Fruit fly (Drosophila melanogaster) S2 (cell line): Measurements from ENCODE around the gene CG13054.

Experiments
- CG8478 ChIP-seq: fragments of >200 bp; optimal IDR thresholded peaks from 2 replicates; lab custom pipeline; 2018
- CTCF ChIP-seq, 2 experiments: fragments of >200 bp; optimal IDR thresholded peaks; 2 replicates each; lab custom pipeline; 2018

CG13054 gene

dm6 chr3L:16257118-16257627 is at the start of gene CG13054:
Gene CG13054 (minus strand): TSS chr3L:16257191.
- no peak for TF ChIP-seq CG8478 (lab: Kevin White, UChicago)
- no peak for TF ChIP-seq CTCF (optimal IDR thresholded peaks at IDR 0.05; lab: Kevin White, UChicago)

- TF ChIP-seq CTCF (optimal IDR thresholded peaks at IDR 0.05; lab: Kevin White, UChicago) (no peak), CG8478 (lab: Kevin White, UChicago) (no peak)
Observed at dm6 chr3L:16305820-16306650, 49.0 kb upstream of the CG13054 start, which contains the start of the genes CG13043 and CG13063. Gene CG13043 (minus strand): TSS chr3L:16305870. Gene CG13063 (plus strand): TSS chr3L:16306600.

DNA sequence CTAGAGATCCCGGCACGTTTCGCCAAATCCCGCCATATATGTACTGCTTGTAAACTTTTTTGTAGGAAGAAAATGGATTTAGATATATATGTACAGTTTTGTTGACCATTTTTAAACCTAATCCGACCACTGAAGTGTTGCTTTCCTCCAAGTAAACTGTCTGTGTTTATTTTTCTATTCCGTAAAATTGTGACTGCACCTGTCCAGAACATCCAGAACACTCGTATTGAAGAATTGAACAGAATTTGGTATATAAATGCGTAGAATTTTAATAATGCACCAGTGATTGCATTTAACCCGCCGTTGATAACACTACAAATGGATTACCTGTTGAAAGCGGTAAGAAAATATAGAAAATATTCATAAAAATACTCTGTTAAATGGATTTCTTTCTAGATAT is 47.0 kb upstream of the CG13054 start, which contains the start of gene CG43249:
TSS of gene CG43249 (plus strand) at position 301 of the 400 bp plus-strand sequence.
- TF ChIP-seq CTCF (optimal IDR thresholded peaks at IDR 0.05; lab: Kevin White, UChicago) (no peak), CG8478 (lab: Kevin White, UChicago) (no peak)

DNA sequence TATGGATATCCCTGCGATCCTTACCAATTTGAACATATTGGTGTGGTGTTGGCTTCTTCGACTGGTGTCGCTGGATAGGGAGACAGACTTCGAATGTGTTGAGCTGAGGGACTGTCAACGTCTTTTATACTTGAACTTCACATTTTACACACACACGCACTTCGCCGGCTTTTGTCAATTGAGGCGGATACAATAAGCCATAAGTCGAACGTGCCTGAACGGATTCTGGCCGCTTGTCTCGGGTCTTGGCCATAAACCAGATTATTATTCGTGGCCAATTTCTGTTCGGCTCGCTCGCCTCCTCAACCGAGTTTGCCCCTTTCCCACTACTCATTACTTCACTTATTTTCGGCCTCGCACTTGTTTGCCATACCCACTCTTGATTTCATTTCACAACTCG is 46.1 kb upstream of the CG13054 start, which contains the start of gene CG13044:
TSS of gene CG13044 (minus strand) at position 101 of the 400 bp plus-strand sequence.
- TF ChIP-seq CG8478 (lab: Kevin White, UChicago), result no peak
- no peak for TF ChIP-seq CTCF (optimal IDR thresholded peaks at IDR 0.05; lab: Kevin White, UChicago)

dm6 chr3L:16301153-16301552 is 44.2 kb upstream of the CG13054 start, which contains the start of gene CG4982:
Gene CG4982 (plus strand): TSS chr3L:16301453.
- TF ChIP-seq CTCF (optimal IDR thresholded peaks at IDR 0.05; lab: Kevin White, UChicago) (no peak), CG8478 (lab: Kevin White, UChicago) (no peak)

DNA sequence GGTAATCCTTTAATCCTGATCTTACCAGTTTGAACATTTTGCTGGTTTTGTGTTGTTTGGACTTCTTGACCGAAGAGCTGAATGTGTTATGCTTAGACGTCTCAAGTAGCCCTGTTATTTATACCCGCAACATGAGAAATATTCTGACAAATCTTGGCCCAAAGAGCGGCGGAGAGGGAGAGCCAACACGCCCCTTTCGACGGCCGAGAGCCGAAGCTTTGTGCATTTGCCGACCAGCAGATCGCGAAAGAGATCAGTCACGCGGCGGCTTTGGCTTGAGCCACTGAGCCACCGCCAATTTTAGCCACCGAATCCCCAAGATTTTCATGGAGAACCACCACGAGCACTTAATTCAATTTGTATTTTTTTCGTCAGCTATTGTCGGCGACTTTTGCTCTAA is 38.5 kb upstream of the CG13054 start, which contains the start of gene CG4962:
TSS of gene CG4962 (minus strand) at position 101 of the 400 bp plus-strand sequence.
- TF ChIP-seq CTCF (optimal IDR thresholded peaks at IDR 0.05; lab: Kevin White, UChicago) (no peak), CG8478 (lab: Kevin White, UChicago) (no peak)

DNA sequence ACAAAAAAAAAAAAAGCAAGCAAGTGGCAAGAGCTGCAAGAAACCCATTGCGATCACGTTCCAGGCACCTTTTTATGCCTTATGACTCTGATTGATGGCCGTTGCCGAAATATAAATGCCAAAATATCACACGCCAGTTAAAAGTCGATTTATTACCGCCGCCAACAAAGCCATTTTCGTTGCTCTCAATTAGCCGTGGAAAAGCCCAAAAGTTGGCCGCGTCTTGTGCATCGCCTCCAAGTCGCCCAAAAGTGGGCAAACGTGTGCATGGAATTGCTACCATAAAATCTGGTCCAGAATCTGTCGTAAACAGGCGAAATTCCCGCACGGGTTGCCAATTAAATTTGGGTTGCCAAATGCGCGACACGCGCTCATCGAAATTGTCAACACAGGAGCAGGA is 34.7 kb upstream of the CG13054 start:
- no peak for TF ChIP-seq CTCF (optimal IDR thresholded peaks at IDR 0.05; lab: Kevin White, UChicago)
- TF ChIP-seq CG8478 (lab: Kevin White, UChicago), result no peak

DNA sequence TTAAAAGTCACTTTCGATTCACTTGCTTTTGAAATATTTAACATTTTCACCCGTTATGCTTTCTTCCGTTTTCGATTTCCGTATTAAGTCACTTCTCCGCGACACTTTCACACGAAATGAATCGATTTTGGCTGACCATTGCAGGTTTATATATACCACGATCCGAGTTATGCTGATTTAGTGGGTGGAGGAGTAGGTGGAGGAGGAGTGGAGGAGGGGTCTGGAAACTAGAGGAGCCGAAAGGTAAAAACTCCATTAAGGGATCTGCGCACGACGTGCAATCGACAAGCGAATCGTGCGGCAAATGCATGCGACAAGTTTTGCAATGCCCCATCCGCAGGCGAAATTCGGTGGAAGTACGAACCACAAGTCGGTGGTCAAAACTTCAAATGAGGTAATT is 33.9 kb upstream of the CG13054 start, which contains the start of gene CG13045:
TSS of gene CG13045 (minus strand) at position 101 of the 400 bp plus-strand sequence.
- TF ChIP-seq CG8478 (lab: Kevin White, UChicago), result no peak
- TF ChIP-seq CTCF (optimal IDR thresholded peaks at IDR 0.05; lab: Kevin White, UChicago), result no peak

- no peak for TF ChIP-seq CTCF (optimal IDR thresholded peaks at IDR 0.05; lab: Kevin White, UChicago)
- TF ChIP-seq CG8478 (lab: Kevin White, UChicago), result no peak
Observed at dm6 chr3L:16289067-16289466, 32.1 kb upstream of the CG13054 start.

DNA sequence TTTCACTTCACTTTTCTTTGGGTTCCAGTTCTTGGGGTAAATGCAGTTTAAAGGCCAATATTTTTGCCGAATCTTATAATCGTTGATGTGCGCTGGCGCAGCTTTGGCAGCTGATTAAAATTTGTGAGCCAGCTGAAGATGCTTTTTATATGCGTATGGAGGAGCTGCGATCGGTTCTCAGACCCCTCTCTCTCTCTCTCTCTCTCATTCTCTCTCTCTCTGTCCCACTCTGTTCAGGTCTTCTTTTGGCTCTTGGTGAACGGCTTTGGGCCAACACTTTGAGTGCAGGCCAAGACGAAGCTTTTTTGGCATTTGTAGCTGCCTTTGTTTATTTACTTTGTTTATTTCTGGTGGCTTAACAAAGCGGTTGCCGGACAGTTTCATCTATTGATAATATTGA is 31.3 kb upstream of the CG13054 start, which contains the start of gene CG13046:
TSS of gene CG13046 (minus strand) at position 101 of the 400 bp plus-strand sequence.
- TF ChIP-seq CTCF (optimal IDR thresholded peaks at IDR 0.05; lab: Kevin White, UChicago) (no peak), CG8478 (lab: Kevin White, UChicago) (no peak)

DNA sequence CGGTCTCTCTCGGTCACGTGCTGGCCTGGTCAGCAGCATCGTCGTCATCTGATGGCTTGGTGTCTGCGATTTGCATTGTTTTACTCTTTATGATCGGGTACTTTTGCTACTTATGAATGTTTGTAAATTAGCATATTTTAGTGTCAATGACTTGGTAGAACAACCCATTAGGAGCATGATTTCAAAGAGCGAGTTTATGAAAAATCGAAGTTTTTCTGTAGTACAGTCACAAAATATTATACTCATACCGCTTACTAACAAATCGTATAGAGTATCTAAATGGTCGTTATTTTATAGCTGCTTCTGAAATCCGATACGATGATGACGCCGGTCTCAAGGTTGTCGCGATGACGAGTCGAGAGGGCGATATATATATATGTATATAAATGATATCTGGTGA is 29.3 kb upstream of the CG13054 start:
- TF ChIP-seq CTCF (optimal IDR thresholded peaks at IDR 0.05; lab: Kevin White, UChicago), result no peak
- TF ChIP-seq CG8478 (lab: Kevin White, UChicago), result no peak

DNA sequence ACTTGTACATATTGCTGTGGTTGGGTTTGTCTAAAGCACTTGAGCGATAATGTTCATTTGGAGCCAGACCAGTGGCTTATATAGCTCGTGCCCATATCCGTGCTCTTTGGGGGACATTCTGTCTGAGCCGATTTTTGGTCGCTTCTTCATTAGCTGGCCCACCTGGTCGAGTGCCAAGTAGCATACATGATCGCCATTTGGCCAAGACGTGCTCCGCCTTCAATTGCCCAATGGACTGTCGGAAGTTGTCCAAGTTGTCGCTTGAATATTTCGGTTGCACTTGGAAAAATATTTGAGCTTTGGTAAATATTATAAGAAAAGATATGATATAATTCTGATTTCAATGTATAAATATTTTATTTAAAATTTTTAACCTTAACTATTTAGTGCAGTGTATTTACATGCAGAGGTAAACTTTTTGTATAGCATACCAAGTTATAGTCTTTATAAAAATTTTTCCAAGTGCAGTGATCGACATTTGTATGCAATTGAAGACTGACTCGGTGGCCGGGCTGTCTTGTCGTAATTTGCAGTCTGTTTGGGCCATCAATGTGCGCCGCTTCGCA is 28.4 kb upstream of the CG13054 start, which contains the start of gene CG13047:
TSS of gene CG13047 (minus strand) at position 51 of the 566 bp plus-strand sequence.
- TF ChIP-seq CTCF (optimal IDR thresholded peaks at IDR 0.05; lab: Kevin White, UChicago) (no peak), CG8478 (lab: Kevin White, UChicago) (no peak)

DNA sequence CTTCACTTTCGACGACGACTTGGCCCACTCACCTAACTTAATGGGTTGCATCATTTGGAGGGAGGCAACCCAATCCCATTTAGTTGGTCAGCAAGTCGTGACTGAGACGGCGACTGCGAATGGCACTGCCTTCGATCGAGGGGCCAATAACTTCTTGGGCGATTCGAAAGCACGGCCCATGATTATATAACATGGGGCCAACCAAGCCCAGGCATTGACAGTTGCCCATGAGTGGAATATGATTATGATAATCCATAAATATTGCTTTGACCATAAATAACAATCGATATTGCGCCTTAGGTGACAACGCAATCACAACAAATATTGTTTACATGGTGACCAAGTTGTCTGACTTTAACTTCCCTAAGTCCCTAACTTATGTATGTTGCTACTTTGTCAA is 26.8 kb upstream of the CG13054 start, which contains the start of gene CG13048:
TSS of gene CG13048 (minus strand) at position 101 of the 400 bp plus-strand sequence.
- TF ChIP-seq CTCF (optimal IDR thresholded peaks at IDR 0.05; lab: Kevin White, UChicago) (no peak), CG8478 (lab: Kevin White, UChicago) (no peak)

DNA sequence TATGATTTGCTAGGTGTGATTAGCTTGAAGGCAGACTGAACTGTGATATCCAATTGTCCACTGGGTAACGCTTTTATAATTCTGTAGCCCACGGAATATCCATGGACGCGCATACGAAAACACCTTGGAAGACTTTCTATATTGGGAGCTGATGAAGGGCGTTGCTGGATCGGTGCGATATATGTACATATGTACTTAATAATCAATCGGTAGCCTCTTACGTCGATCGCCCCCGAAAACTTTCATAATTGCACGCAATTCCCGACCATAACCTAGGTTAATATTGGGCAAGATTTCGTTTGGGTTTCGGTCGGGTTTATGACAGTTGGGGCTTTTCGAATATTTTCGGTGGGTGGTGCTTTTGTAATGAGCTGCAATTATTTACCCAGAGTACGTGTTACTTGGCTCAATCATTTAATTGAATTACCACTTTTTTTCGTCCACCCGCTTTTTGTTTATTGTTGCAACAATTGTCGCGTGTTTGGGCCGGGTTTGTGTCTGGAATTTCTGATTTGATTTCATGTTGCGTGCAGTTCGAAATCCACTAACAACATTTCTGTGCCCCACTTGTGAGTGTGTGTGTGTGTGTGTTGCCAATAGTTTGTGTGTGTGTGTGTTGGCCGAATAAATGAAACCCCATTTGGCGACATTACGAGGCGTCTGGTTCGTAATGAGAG is 25.0 kb upstream of the CG13054 start, which contains the start of gene CG13049:
TSS of gene CG13049 (minus strand) at position 51 of the 677 bp plus-strand sequence.
- no peak for TF ChIP-seq CTCF (optimal IDR thresholded peaks at IDR 0.05; lab: Kevin White, UChicago)
- no peak for TF ChIP-seq CG8478 (lab: Kevin White, UChicago)
